Fruit fly (Drosophila melanogaster) whole organism, adult: ENCODE data around the gene CG18549.

ENCODE experiments used
- CG11617 ChIP-seq: fragments of 200-800 bp; sonication (Bioruptor generic); optimal IDR thresholded peaks from 2 replicates; lab custom pipeline; 2017; ENCODE audit warnings: mild to moderate bottlenecking, missing biosample characterization, missing genetic modification reagents, missing genetic modification characterization
- CG33017 ChIP-seq: fragments of 200-800 bp; sonication (Bioruptor generic); optimal IDR thresholded peaks from 2 replicates; lab custom pipeline; 2018; ENCODE audit warnings: missing biosample characterization, mild to moderate bottlenecking, missing genetic modification characterization, moderate library complexity
- CG5204 ChIP-seq: fragments of 200-800 bp; sonication (Bioruptor generic); optimal IDR thresholded peaks from 2 replicates; lab custom pipeline; 2016; ENCODE audit warnings: missing biosample characterization, missing genetic modification characterization
- Clk ChIP-seq: fragments of 200-800 bp; sonication (Bioruptor generic); optimal IDR thresholded peaks from 2 replicates; lab custom pipeline; 2017; ENCODE audit warnings: missing biosample characterization, missing genetic modification characterization
- Crg-1 ChIP-seq: fragments of 200-800 bp; sonication (Bioruptor generic); optimal IDR thresholded peaks from 2 replicates; lab custom pipeline; 2016; ENCODE audit warnings: missing biosample characterization, missing genetic modification characterization
- Mnt ChIP-seq: fragments of 200-800 bp; sonication (Bioruptor generic); optimal IDR thresholded peaks from 2 replicates; lab custom pipeline; 2016; ENCODE audit warnings: missing biosample characterization, mild to moderate bottlenecking, missing genetic modification characterization
- kay ChIP-seq: fragments of 200-800 bp; sonication (Bioruptor generic); peaks from one replicate; lab custom pipeline; 2016; ENCODE audit warnings: missing biosample characterization, missing genetic modification characterization, borderline replicate concordance
- ovo ChIP-seq: fragments of 200-800 bp; sonication (Bioruptor generic); optimal IDR thresholded peaks from 2 replicates; lab custom pipeline; 2016; ENCODE audit warnings: missing biosample characterization, missing genetic modification characterization
- pad ChIP-seq: fragments of 200-800 bp; sonication (Bioruptor generic); optimal IDR thresholded peaks from 3 replicates; lab custom pipeline; 2017; ENCODE audit warnings: missing biosample characterization, missing genetic modification characterization, mild to moderate bottlenecking, moderate library complexity, missing genetic modification reagents
- tj ChIP-seq: fragments of 200-800 bp; sonication (Bioruptor generic); optimal IDR thresholded peaks from 3 replicates; lab custom pipeline; 2017; ENCODE audit warnings: missing biosample characterization, mild to moderate bottlenecking, missing genetic modification characterization, moderate library complexity
- toe ChIP-seq: fragments of 200-800 bp; sonication (Bioruptor generic); optimal IDR thresholded peaks from 2 replicates; lab custom pipeline; 2016; ENCODE audit warnings: missing biosample characterization, missing genetic modification characterization

DNA sequence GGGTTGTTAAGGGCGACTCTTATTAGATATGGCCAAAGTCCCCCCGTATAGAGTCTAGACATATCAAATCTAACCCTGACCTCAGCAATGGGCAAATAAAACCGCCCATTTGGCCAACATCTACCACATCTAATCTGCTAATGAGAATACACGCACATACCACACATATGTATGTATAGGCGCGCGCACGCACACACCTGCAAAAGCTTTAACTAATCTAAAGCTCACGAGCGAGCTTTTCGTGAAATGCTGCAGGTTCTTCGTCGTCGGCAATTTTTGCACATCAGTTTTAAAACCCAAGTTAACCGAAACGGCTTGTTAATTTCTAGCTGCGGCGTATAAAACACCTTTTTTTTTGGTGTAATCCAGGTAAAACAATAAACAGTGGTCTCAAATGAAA, 5.3 kb upstream of the CG18549 start:
- no peak for TF ChIP-seq ovo (GFP tag; lab: Kevin White, UChicago)
- no peak for TF ChIP-seq pad (GFP tag; lab: Kevin White, UChicago)
- TF ChIP-seq CG11617 (GFP tag; lab: Kevin White, UChicago), result no peak
- no peak for TF ChIP-seq CG5204 (GFP tag; lab: Kevin White, UChicago)
- no peak for TF ChIP-seq kay
- TF ChIP-seq Clk (GFP tag; lab: Kevin White, UChicago), result no peak
- no peak for TF ChIP-seq Crg-1 (GFP tag; lab: Kevin White, UChicago)
- no peak for TF ChIP-seq toe
- peak; percentile 74 for TF ChIP-seq tj
- TF ChIP-seq Mnt (GFP tag; lab: Kevin White, UChicago), result no peak
- TF ChIP-seq CG33017 (tag; lab: Kevin White, UChicago), result no peak
